Worm (Caenorhabditis elegans) whole organism, mixed stage, embryonic: Measurements from ENCODE around the gene ech-5.

Experiments
- blmp-1 ChIP-seq: fragments of 150-350 bp; optimal IDR thresholded peaks from 2 replicates; lab custom pipeline; 2014; ENCODE audit warnings: missing biosample characterization, missing genetic modification characterization
- elt-3 ChIP-seq: fragments of 150-350 bp; optimal IDR thresholded peaks from 2 replicates; lab custom pipeline; 2014; ENCODE audit warnings: missing biosample characterization, missing genetic modification characterization
- lsy-2 ChIP-seq: fragments of 150-350 bp; optimal IDR thresholded peaks from 2 replicates; lab custom pipeline; 2014; ENCODE audit warnings: missing biosample characterization, missing genetic modification characterization
- nhr-12 ChIP-seq: fragments of 150-350 bp; optimal IDR thresholded peaks from 2 replicates; lab custom pipeline; 2014; ENCODE audit warnings: missing biosample characterization, missing genetic modification characterization
- nhr-28 ChIP-seq: fragments of 150-350 bp; optimal IDR thresholded peaks from 2 replicates; lab custom pipeline; 2014; ENCODE audit warnings: missing biosample characterization, missing genetic modification characterization

ce11 chrIV:830262-830960 is 33.6 kb downstream of the ech-5 start:
- TF ChIP-seq lsy-2, result no peak
- TF ChIP-seq elt-3 (tag; lab: Kevin White, UChicago), result no peak
- TF ChIP-seq blmp-1, result no peak
- no peak for TF ChIP-seq nhr-12 (tag; lab: Kevin White, UChicago)
- TF ChIP-seq nhr-28, result no peak
